Worm (Caenorhabditis elegans): ENCODE measurements around the gene tbc-3.

The tbc-3 gene

ce11 chrIV:9898712-9899111 is at the start of gene tbc-3:
TSS of gene tbc-3 (plus strand) at chrIV:9899012.
- TF ChIP-seq lin-13 (tag; optimal IDR thresholded peaks at IDR 0.05) (no peak), tbx-8 (GFP tag; optimal IDR thresholded peaks at IDR 0.05) (no peak), ceh-43 (GFP tag; optimal IDR thresholded peaks at IDR 0.05) (no peak), mep-1 (tag; optimal IDR thresholded peaks at IDR 0.05) (no peak), snpc-4 (tag; optimal IDR thresholded peaks at IDR 0.05) (no peak), elt-3 (tag; optimal IDR thresholded peaks at IDR 0.05) (no peak), drap-1 (GFP tag; optimal IDR thresholded peaks at IDR 0.05) (no peak), ces-1 (GFP tag; optimal IDR thresholded peaks at IDR 0.05) (no peak), cnd-1 (tag; optimal IDR thresholded peaks at IDR 0.05) (no peak)

DNA sequence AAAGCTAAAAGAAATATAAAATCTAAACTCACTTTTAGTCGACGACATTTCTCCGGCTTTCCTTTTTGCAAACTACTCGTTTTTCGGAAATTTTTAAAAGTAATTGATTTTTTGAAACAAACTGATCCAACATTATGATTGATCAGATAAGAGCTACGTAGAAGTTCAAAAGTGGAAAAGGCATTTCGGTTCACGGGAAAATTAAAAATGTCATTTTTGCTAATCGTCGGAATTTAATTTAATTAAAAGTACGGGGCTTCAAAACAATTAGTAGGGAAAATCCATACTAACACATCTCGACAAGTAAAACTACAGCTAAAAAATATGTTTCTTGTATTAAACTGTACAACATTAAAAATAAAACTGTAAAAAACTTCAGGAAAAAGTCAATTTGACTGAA is 49.2 kb upstream of the tbc-3 start, which contains the start of gene K07F5.8:
Gene K07F5.8, minus strand, starts transcription at position 101 of the 400 bp plus-strand sequence.
- TF ChIP-seq lsy-2 (tag; optimal IDR thresholded peaks at IDR 0.05) (no peak), lin-13 (tag; optimal IDR thresholded peaks at IDR 0.05) (no peak)

DNA sequence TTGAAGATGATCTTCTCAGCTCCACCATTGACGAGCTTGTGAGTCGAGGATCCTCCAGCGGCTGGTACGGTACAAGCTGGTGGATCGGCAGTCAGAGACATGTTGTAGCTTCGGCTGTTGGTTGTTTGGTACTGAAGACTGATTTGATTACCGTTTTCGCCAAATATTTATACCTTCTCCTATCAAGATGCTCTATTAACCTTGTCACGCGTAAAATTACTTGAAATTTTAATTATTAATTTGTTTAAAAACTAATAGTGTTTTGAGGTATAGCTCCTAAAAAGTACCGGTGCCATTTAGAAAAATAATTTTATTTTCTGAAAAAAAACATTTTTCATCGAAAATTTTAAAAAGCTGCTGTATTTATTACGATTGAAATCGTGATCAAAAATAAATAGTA is 47.9 kb upstream of the tbc-3 start, which contains the start of gene ssp-10:
Gene ssp-10, minus strand, starts transcription at position 101 of the 400 bp plus-strand sequence.
- no peak for TF ChIP-seq elt-1 (tag; optimal IDR thresholded peaks at IDR 0.05; ENCODE audit: borderline replicate concordance, insufficient read depth)
- no peak for TF ChIP-seq ham-2 (GFP tag; optimal IDR thresholded peaks at IDR 0.05)
- no peak for TF ChIP-seq nhr-76 (tag; optimal IDR thresholded peaks at IDR 0.05)
- no peak for TF ChIP-seq snpc-4 (tag; optimal IDR thresholded peaks at IDR 0.05)
- no peak for TF ChIP-seq unc-39 (tag; optimal IDR thresholded peaks at IDR 0.05)
- no peak for TF ChIP-seq M03D4.4 (tag; optimal IDR thresholded peaks at IDR 0.05)
- TF ChIP-seq nhr-2 (tag; optimal IDR thresholded peaks at IDR 0.05), result no peak
- no peak for TF ChIP-seq ces-1 (GFP tag; optimal IDR thresholded peaks at IDR 0.05)
- TF ChIP-seq sptf-1 (tag; optimal IDR thresholded peaks at IDR 0.05), result no peak
- no peak for TF ChIP-seq tbx-8 (GFP tag; optimal IDR thresholded peaks at IDR 0.05)
- no peak for TF ChIP-seq blmp-1 (tag; optimal IDR thresholded peaks at IDR 0.05)
- no peak for TF ChIP-seq zip-8 (tag; optimal IDR thresholded peaks at IDR 0.05)
- TF ChIP-seq flh-1 (GFP tag; optimal IDR thresholded peaks at IDR 0.05), result no peak
- no peak for TF ChIP-seq lsy-2 (tag; optimal IDR thresholded peaks at IDR 0.05)
- TF ChIP-seq sem-2 (GFP tag; optimal IDR thresholded peaks at IDR 0.05), result no peak
- TF ChIP-seq hlh-1 (tag; optimal IDR thresholded peaks at IDR 0.05), result no peak
- TF ChIP-seq ceh-39 (tag; optimal IDR thresholded peaks at IDR 0.05), result no peak

DNA sequence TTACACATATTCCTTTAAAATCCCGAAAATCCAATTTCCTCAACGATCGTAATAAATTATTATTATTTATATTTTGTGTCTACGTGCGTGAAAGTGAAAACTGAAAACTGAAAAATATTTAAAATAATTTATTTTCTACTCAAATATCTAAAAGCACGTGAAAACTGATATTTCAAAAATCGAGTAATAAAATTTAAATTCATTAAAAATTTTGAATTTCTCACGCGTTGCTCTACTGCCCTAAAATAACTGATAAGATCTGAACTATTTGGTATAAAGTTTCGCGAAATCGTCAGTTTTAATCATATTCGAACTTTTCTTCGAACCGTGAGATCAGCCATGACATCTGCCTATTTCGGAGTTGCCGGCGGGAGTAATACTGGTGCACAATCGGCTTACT is 46.6 kb upstream of the tbc-3 start, which contains the start of gene ssq-1:
Gene ssq-1, plus strand, starts transcription at position 301 of the 400 bp plus-strand sequence.
- TF ChIP-seq blmp-1 (tag; optimal IDR thresholded peaks at IDR 0.05), result no peak
- no peak for TF ChIP-seq elt-3 (tag; optimal IDR thresholded peaks at IDR 0.05)
- TF ChIP-seq mab-5 (tag; optimal IDR thresholded peaks at IDR 0.05), result no peak
- no peak for TF ChIP-seq ham-2 (GFP tag; optimal IDR thresholded peaks at IDR 0.05)
- TF ChIP-seq unc-120 (tag; optimal IDR thresholded peaks at IDR 0.05; ENCODE audit: poor library complexity, severe bottlenecking), result no peak
- TF ChIP-seq ceh-83 (GFP tag; optimal IDR thresholded peaks at IDR 0.05), result no peak
- no peak for TF ChIP-seq sptf-1 (tag; optimal IDR thresholded peaks at IDR 0.05)
- no peak for TF ChIP-seq nhr-2 (tag; optimal IDR thresholded peaks at IDR 0.05)
- no peak for TF ChIP-seq unc-39 (tag; optimal IDR thresholded peaks at IDR 0.05)
- no peak for TF ChIP-seq flh-1 (GFP tag; optimal IDR thresholded peaks at IDR 0.05)
- TF ChIP-seq nhr-237 (tag; optimal IDR thresholded peaks at IDR 0.05), result no peak
- no peak for TF ChIP-seq drap-1 (GFP tag; optimal IDR thresholded peaks at IDR 0.05)
- no peak for TF ChIP-seq cnd-1 (tag; optimal IDR thresholded peaks at IDR 0.05)
- TF ChIP-seq ceh-43 (GFP tag; optimal IDR thresholded peaks at IDR 0.05), result no peak
- TF ChIP-seq lsy-2 (tag; optimal IDR thresholded peaks at IDR 0.05), result no peak
- TF ChIP-seq lin-13 (tag; optimal IDR thresholded peaks at IDR 0.05), result no peak
- no peak for TF ChIP-seq bed-3 (GFP tag; optimal IDR thresholded peaks at IDR 0.05)

DNA sequence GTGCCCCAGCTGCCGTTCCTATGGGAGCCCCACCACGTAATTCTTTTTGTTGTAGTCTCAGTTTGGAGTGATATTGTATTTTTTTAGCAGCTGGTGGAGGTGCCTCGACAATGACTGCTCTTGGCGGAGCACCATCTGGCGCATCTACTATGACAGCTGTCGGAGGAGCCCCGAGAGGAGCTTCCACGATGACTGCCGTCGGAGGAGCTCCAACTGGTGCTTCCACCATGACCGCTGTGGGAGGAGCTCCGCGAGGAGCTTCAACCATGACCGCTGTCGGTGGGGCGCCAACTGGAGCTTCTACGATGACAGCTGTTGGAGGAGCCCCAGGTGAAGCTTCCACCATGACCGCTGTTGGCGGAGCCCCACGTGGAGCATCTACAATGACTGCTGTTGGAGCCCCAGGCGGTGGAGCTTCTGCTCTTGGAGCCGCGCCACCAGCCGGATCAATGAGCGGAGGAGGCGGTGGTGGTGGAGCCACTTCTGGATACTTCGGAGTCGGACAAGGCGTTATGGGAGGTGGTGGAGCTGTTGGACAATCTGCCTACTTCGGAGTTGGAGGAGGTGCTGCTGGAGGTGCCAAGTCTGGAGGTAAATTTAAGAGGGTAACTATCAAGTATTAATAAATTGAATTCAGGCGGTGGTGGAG is 45.9 kb upstream of the tbc-3 start:
- no peak for TF ChIP-seq ceh-83 (GFP tag; optimal IDR thresholded peaks at IDR 0.05)
- no peak for TF ChIP-seq ceh-39 (tag; optimal IDR thresholded peaks at IDR 0.05)
- no peak for TF ChIP-seq snpc-4 (tag; optimal IDR thresholded peaks at IDR 0.05)
- no peak for TF ChIP-seq mls-2 (tag; optimal IDR thresholded peaks at IDR 0.05)
- no peak for TF ChIP-seq zip-8 (tag; optimal IDR thresholded peaks at IDR 0.05)
- TF ChIP-seq lsy-2 (tag; optimal IDR thresholded peaks at IDR 0.05), result no peak
- peak; percentile 62 for TF ChIP-seq lin-32 (GFP tag; optimal IDR thresholded peaks at IDR 0.05)
